Worm (Caenorhabditis elegans) whole organism, L2 larva: ENCODE results near the gene pcs-1.
"Not testable (repeated sequence)": the region's sequence is repeated elsewhere in the genome, so short reads cannot be mapped to it uniquely, and the experiment has no call there.

Experiments used
- C34F6.9 ChIP-seq: fragments of 150-350 bp; optimal IDR thresholded peaks from 2 replicates; lab custom pipeline; 2014; ENCODE audit warnings: missing biosample characterization, missing genetic modification characterization
- F13H6.1 ChIP-seq: sonication (generic microtip); optimal IDR thresholded peaks from 2 replicates; lab custom pipeline; 2016; ENCODE audit warnings: missing genetic modification characterization, missing compliant biosample characterization
- R02D3.7 ChIP-seq: fragments of 150-350 bp; optimal IDR thresholded peaks from 2 replicates; lab custom pipeline; 2014; ENCODE audit warnings: missing biosample characterization, missing genetic modification characterization
- Y55F3AM.14 ChIP-seq: fragments of 200-800 bp; sonication (Bioruptor generic); optimal IDR thresholded peaks from 2 replicates; lab custom pipeline; 2018; ENCODE audit warnings: mild to moderate bottlenecking, missing genetic modification characterization, missing compliant biosample characterization
- ZK546.5 ChIP-seq: sonication (generic microtip); optimal IDR thresholded peaks from 2 replicates; lab custom pipeline; 2017; ENCODE audit warnings: missing biosample characterization, missing genetic modification characterization
- alr-1 ChIP-seq: fragments of 150-350 bp; optimal IDR thresholded peaks from 2 replicates; lab custom pipeline; 2014; ENCODE audit warnings: missing biosample characterization, missing genetic modification characterization
- aly-2 ChIP-seq: fragments of 150-350 bp; optimal IDR thresholded peaks from 2 replicates; lab custom pipeline; 2014; ENCODE audit warnings: missing biosample characterization, missing genetic modification characterization
- ama-1 ChIP-seq: fragments of 150-350 bp; optimal IDR thresholded peaks from 2 replicates; lab custom pipeline; 2018; ENCODE audit warnings: inconsistent platforms
- blmp-1 ChIP-seq: sonication (generic microtip); optimal IDR thresholded peaks from 2 replicates; lab custom pipeline; 2017; ENCODE audit warnings: missing genetic modification characterization, mild to moderate bottlenecking, missing compliant biosample characterization, antibody characterized with exemption, moderate library complexity; ENCODE audit not compliant: insufficient read depth
- ceh-16 ChIP-seq: fragments of 150-350 bp; optimal IDR thresholded peaks from 2 replicates; lab custom pipeline; 2014; ENCODE audit warnings: missing biosample characterization, missing genetic modification characterization
- ceh-82 ChIP-seq: fragments of 150-350 bp; optimal IDR thresholded peaks from 2 replicates; lab custom pipeline; 2014; ENCODE audit warnings: missing biosample characterization, missing genetic modification characterization
- crh-2 ChIP-seq: sonication (generic microtip); optimal IDR thresholded peaks from 2 replicates; lab custom pipeline; 2017; ENCODE audit warnings: missing biosample characterization, missing genetic modification characterization
- elt-1 ChIP-seq: fragments of 150-350 bp; optimal IDR thresholded peaks from 2 replicates; lab custom pipeline; 2014; ENCODE audit warnings: missing biosample characterization, missing genetic modification characterization
- fos-1 ChIP-seq: fragments of 150-350 bp; optimal IDR thresholded peaks from 2 replicates; lab custom pipeline; 2014; ENCODE audit warnings: missing biosample characterization, missing genetic modification characterization
- gmeb-1 ChIP-seq: fragments of 150-350 bp; optimal IDR thresholded peaks from 2 replicates; lab custom pipeline; 2014; ENCODE audit warnings: missing biosample characterization, missing genetic modification characterization
- lin-11 ChIP-seq: fragments of 150-350 bp; sonication (generic microtip); optimal IDR thresholded peaks from 2 replicates; lab custom pipeline; 2014; ENCODE audit warnings: missing biosample characterization, missing genetic modification characterization, inconsistent platforms, mixed read lengths
- lin-13 ChIP-seq: fragments of 150-350 bp; optimal IDR thresholded peaks from 2 replicates; lab custom pipeline; 2014; ENCODE audit warnings: missing biosample characterization, missing genetic modification reagents, missing genetic modification characterization
- lin-39 ChIP-seq: fragments of 150-350 bp; optimal IDR thresholded peaks from 2 replicates; lab custom pipeline; 2014; ENCODE audit warnings: missing biosample characterization, missing genetic modification reagents, missing genetic modification characterization
- lsy-2 ChIP-seq, 2 experiments: fragments of 150-350 bp in 1 of 2; sonication (generic microtip) in 1 of 2; optimal IDR thresholded peaks; 2 replicates each; lab custom pipeline; 2014 to 2017; ENCODE audit warnings: missing biosample characterization in 2 of 2, missing genetic modification characterization in 2 of 2
- mab-5 ChIP-seq: fragments of 150-350 bp; optimal IDR thresholded peaks from 2 replicates; lab custom pipeline; 2014; ENCODE audit warnings: missing biosample characterization, missing genetic modification characterization
- mdl-1 ChIP-seq, 2 experiments: fragments of 150-350 bp in 1 of 2; sonication (generic microtip) in 1 of 2; optimal IDR thresholded peaks; 2 replicates each; lab custom pipeline; 2017; ENCODE audit warnings: missing biosample characterization in 2 of 2, missing genetic modification characterization in 2 of 2
- nhr-11 ChIP-seq: fragments of 150-350 bp; optimal IDR thresholded peaks from 2 replicates; lab custom pipeline; 2014; ENCODE audit warnings: missing biosample characterization, missing genetic modification characterization
- nhr-12 ChIP-seq: fragments of 150-350 bp; optimal IDR thresholded peaks from 2 replicates; lab custom pipeline; 2014; ENCODE audit warnings: missing biosample characterization, missing genetic modification characterization
- nhr-129 ChIP-seq: fragments of 150-350 bp; optimal IDR thresholded peaks from 2 replicates; lab custom pipeline; 2014; ENCODE audit warnings: missing biosample characterization, missing genetic modification characterization
- nhr-21 ChIP-seq: fragments of 150-350 bp; optimal IDR thresholded peaks from 2 replicates; lab custom pipeline; 2014; ENCODE audit warnings: missing biosample characterization, missing genetic modification characterization
- nhr-23 ChIP-seq: fragments of 150-350 bp; optimal IDR thresholded peaks from 2 replicates; lab custom pipeline; 2014; ENCODE audit warnings: missing biosample characterization, missing genetic modification reagents, missing genetic modification characterization
- nhr-237 ChIP-seq: fragments of 150-350 bp; optimal IDR thresholded peaks from 2 replicates; lab custom pipeline; 2014; ENCODE audit warnings: missing biosample characterization, missing genetic modification characterization
- nhr-25 ChIP-seq: fragments of 150-350 bp; sonication (generic microtip); optimal IDR thresholded peaks from 3 replicates; lab custom pipeline; 2014; ENCODE audit warnings: missing biosample characterization, missing genetic modification characterization
- nhr-6 ChIP-seq: fragments of 150-350 bp; optimal IDR thresholded peaks from 2 replicates; lab custom pipeline; 2014; ENCODE audit warnings: missing biosample characterization, missing genetic modification characterization
- sem-4 ChIP-seq: fragments of 150-350 bp; optimal IDR thresholded peaks from 2 replicates; lab custom pipeline; 2014; ENCODE audit warnings: missing biosample characterization, missing genetic modification reagents, missing genetic modification characterization
- skn-1 ChIP-seq: sonication (generic microtip); optimal IDR thresholded peaks from 2 replicates; lab custom pipeline; 2017; ENCODE audit warnings: missing biosample characterization, missing genetic modification characterization
- sma-3 ChIP-seq: sonication (generic microtip); optimal IDR thresholded peaks from 2 replicates; lab custom pipeline; 2016; ENCODE audit warnings: missing genetic modification reagents, missing genetic modification characterization, missing compliant biosample characterization
- sma-9 ChIP-seq, 2 experiments: fragments of 150-350 bp in 1 of 2; sonication (generic microtip) in 1 of 2; optimal IDR thresholded peaks; 2 replicates each; lab custom pipeline; 2014 to 2016; ENCODE audit warnings: missing genetic modification characterization in 2 of 2, mild to moderate bottlenecking in 1 of 2, missing biosample characterization in 1 of 2, missing compliant biosample characterization in 1 of 2, missing genetic modification reagents in 1 of 2, moderate library complexity in 1 of 2
- snpc-4 ChIP-seq: fragments of 150-350 bp; optimal IDR thresholded peaks from 2 replicates; lab custom pipeline; 2014; ENCODE audit warnings: missing biosample characterization, missing genetic modification characterization
- unc-39 ChIP-seq: fragments of 150-350 bp; optimal IDR thresholded peaks from 2 replicates; lab custom pipeline; 2014; ENCODE audit warnings: missing biosample characterization, missing genetic modification characterization
- unc-55 ChIP-seq: fragments of 150-350 bp; sonication (generic microtip); optimal IDR thresholded peaks from 3 replicates; lab custom pipeline; 2014; ENCODE audit warnings: missing biosample characterization, missing genetic modification reagents, missing genetic modification characterization
- unc-62 ChIP-seq: fragments of 150-350 bp; optimal IDR thresholded peaks from 2 replicates; lab custom pipeline; 2014; ENCODE audit warnings: missing biosample characterization, missing genetic modification reagents, missing genetic modification characterization
- zag-1 ChIP-seq: fragments of 150-350 bp; optimal IDR thresholded peaks from 2 replicates; lab custom pipeline; 2014; ENCODE audit warnings: missing biosample characterization, missing genetic modification characterization
- ztf-1 ChIP-seq: fragments of 200-800 bp; sonication (Bioruptor generic); conservative IDR thresholded peaks from 2 replicates; pipeline ENCODE4 v1.3.6; 2022; ENCODE audit warnings: missing genetic modification characterization, missing compliant biosample characterization
- ztf-4 ChIP-seq: fragments of 150-350 bp; optimal IDR thresholded peaks from 2 replicates; lab custom pipeline; 2014; ENCODE audit warnings: missing biosample characterization, missing genetic modification characterization

Gene pcs-1

ce11 chrII:11556338-11556737 lies 21.2 kb downstream of the pcs-1 start, which contains the start of gene F54D5.17:
F54D5.17 (plus strand) TSS chrII:11556638.
- no peak for TF ChIP-seq nhr-25 (tag; lab: Kevin White, UChicago)
- no peak for TF ChIP-seq mdl-1 (tag; optimal IDR thresholded peaks at IDR 0.05; lab: Kevin White, UChicago)
- TF ChIP-seq mab-5 (tag; lab: Kevin White, UChicago): no peak
- no peak for TF ChIP-seq nhr-23
- TF ChIP-seq nhr-6 (tag; lab: Kevin White, UChicago): no peak

DNA sequence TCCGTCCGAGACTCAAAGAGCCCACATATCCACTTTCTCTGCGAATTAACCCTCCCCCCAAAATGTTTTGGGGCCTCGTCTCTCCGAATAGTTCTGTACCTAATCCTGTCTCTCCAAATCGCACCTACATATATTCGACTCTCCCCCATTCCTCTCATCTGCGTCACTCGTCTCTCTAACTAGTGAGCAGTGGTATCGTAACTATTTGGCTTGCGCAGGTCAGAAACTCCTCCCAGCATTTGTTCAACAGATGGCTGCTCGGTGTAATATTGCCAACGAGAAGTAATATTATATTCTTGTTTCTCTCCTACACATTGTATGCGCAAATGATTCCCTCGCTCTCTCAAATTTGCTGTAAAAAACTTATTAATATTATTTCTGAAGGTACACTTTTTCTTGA lies 21.9 kb downstream of the pcs-1 start, which contains the start of gene F54D5.24:
TSS of gene F54D5.24 (plus strand) at position 316 of the 400 bp plus-strand sequence.
- no peak for TF ChIP-seq R02D3.7
- TF ChIP-seq nhr-12 (tag; lab: Kevin White, UChicago): no peak
- TF ChIP-seq skn-1 (tag; lab: Kevin White, UChicago): no peak
- no peak for TF ChIP-seq ztf-1
- no peak for TF ChIP-seq unc-62 (GFP tag; lab: Kevin White, UChicago)
- no peak for TF ChIP-seq lin-13 (GFP tag; lab: Kevin White, UChicago)
- no peak for TF ChIP-seq mab-5 (tag; lab: Kevin White, UChicago)
- no peak for TF ChIP-seq elt-1 (tag; lab: Kevin White, UChicago)
- no peak for TF ChIP-seq unc-39 (tag; lab: Kevin White, UChicago)
- no peak for TF ChIP-seq sma-9 (GFP tag; optimal IDR thresholded peaks at IDR 0.05; lab: Kevin White, UChicago)
- no peak for TF ChIP-seq sma-9 (tag; optimal IDR thresholded peaks at IDR 0.05; lab: Kevin White, UChicago)
- no peak for TF ChIP-seq nhr-11 (tag; lab: Kevin White, UChicago)
- TF ChIP-seq lin-11 (tag; lab: Kevin White, UChicago): no peak
- TF ChIP-seq nhr-23: no peak
- TF ChIP-seq lsy-2 (tag; optimal IDR thresholded peaks at IDR 0.05; lab: Kevin White, UChicago): no peak
- TF ChIP-seq ceh-82: no peak
- no peak for TF ChIP-seq ZK546.5
- no peak for TF ChIP-seq snpc-4 (tag; lab: Kevin White, UChicago)
- no peak for TF ChIP-seq ztf-4 (tag; lab: Kevin White, UChicago)

ce11 chrII:11551981-11552380 lies 25.6 kb downstream of the pcs-1 start, which contains the start of gene dhgd-1:
dhgd-1 (minus strand) TSS chrII:11552081.
- TF ChIP-seq lin-13 (GFP tag; lab: Kevin White, UChicago); gmeb-1 (tag; lab: Kevin White, UChicago); sma-3: not testable (repeated sequence)

ce11 chrII:11547254-11547687 lies 30.3 kb downstream of the pcs-1 start, which contains the start of gene F54D5.7:
F54D5.7 (plus strand) TSS chrII:11547517.
- peak; percentile 43 for TF ChIP-seq sma-3
- no peak for TF ChIP-seq Y55F3AM.14 (GFP tag; lab: Kevin White, UChicago)
- peak; percentile 97 for TF ChIP-seq crh-2 (tag; lab: Kevin White, UChicago)
- peak; percentile 58 for TF ChIP-seq sma-9 (GFP tag; optimal IDR thresholded peaks at IDR 0.05; lab: Kevin White, UChicago)
- no peak for TF ChIP-seq sma-9 (tag; optimal IDR thresholded peaks at IDR 0.05; lab: Kevin White, UChicago)
- TF ChIP-seq ceh-16: peak; percentile 3
- no peak for TF ChIP-seq nhr-23
- TF ChIP-seq sem-4 (tag; lab: Kevin White, UChicago): peak; percentile 27
- peak; percentile 96 for TF ChIP-seq ztf-4 (tag; lab: Kevin White, UChicago)
- peak; percentile 13 for TF ChIP-seq fos-1 (tag; lab: Kevin White, UChicago)
- no peak for TF ChIP-seq lin-39 (tag; lab: Kevin White, UChicago)
- peak; percentile 35 for TF ChIP-seq gmeb-1 (tag; lab: Kevin White, UChicago)
- no peak for TF ChIP-seq nhr-237 (tag; lab: Kevin White, UChicago)
- peak; percentile 24 to 75 for TF ChIP-seq lsy-2 (tag; optimal IDR thresholded peaks at IDR 0.05; lab: Kevin White, UChicago)
- TF ChIP-seq mdl-1 (tag; optimal IDR thresholded peaks at IDR 0.05; lab: Kevin White, UChicago): peak in 1 of 2 experiments; percentile 64
- TF ChIP-seq unc-62 (GFP tag; lab: Kevin White, UChicago): peak; percentile 20
- peak; percentile 52 for TF ChIP-seq nhr-6 (tag; lab: Kevin White, UChicago)
- peak; percentile 65 for TF ChIP-seq nhr-25 (tag; lab: Kevin White, UChicago)
- TF ChIP-seq unc-55 (GFP tag; lab: Kevin White, UChicago): no peak
- TF ChIP-seq nhr-21 (tag; lab: Kevin White, UChicago): peak; percentile 61
- peak; percentile 61 for TF ChIP-seq C34F6.9 (tag; lab: Kevin White, UChicago)
- peak; percentile 50 for TF ChIP-seq lin-13 (GFP tag; lab: Kevin White, UChicago)
- 0 out of 2 replicates have a peak, but pooled peaks have one; percentile 83 for TF ChIP-seq ztf-1
- peak; percentile 37 for TF ChIP-seq aly-2 (tag; lab: Kevin White, UChicago)
- peak; percentile 37 for TF ChIP-seq F13H6.1
- peak; percentile 99 for TF ChIP-seq ama-1
- TF ChIP-seq zag-1 (tag; lab: Kevin White, UChicago): no peak
- peak; percentile 34 for TF ChIP-seq blmp-1
- no peak for TF ChIP-seq alr-1 (tag; lab: Kevin White, UChicago)
- peak; percentile 83 for TF ChIP-seq nhr-129 (tag; lab: Kevin White, UChicago)
